Fruit fly (Drosophila melanogaster): ENCODE results near the gene CG5611.

- TF ChIP-seq CG8478 (optimal IDR thresholded peaks at IDR 0.05) (no peak), CTCF (optimal IDR thresholded peaks at IDR 0.05) (no peak)
These were observed 21.1 kb upstream of the CG5611 start, which contains the start of gene tau for dm6 chr3R:27656686-27657535.

All from S2 (cell line).